Worm (Caenorhabditis elegans) whole organism, L1 larva: ENCODE results near the gene cec-1.

Experiments used
- alr-1 ChIP-seq: fragments of 200-800 bp; sonication (Bioruptor generic); optimal IDR thresholded peaks from 2 replicates; lab custom pipeline; 2018; ENCODE audit warnings: borderline replicate concordance, mild to moderate bottlenecking, missing genetic modification characterization, missing compliant biosample characterization
- ama-1 ChIP-seq: fragments of 150-350 bp; optimal IDR thresholded peaks from 2 replicates; lab custom pipeline; 2014
- egl-27 ChIP-seq, 2 experiments: fragments of 150-350 bp in 1 of 2; sonication (generic microtip); optimal IDR thresholded peaks; 3 replicates each; lab custom pipeline; 2017 to 2018; ENCODE audit warnings: missing biosample characterization in 2 of 2, missing genetic modification characterization in 2 of 2, missing genetic modification reagents in 2 of 2
- hlh-4 ChIP-seq: sonication (generic microtip); optimal IDR thresholded peaks from 2 replicates; lab custom pipeline; 2016; ENCODE audit warnings: mild to moderate bottlenecking, missing genetic modification characterization, missing compliant biosample characterization
- nhr-71 ChIP-seq: sonication (generic microtip); optimal IDR thresholded peaks from 2 replicates; lab custom pipeline; 2016; ENCODE audit warnings: mild to moderate bottlenecking, missing genetic modification characterization, moderate library complexity, missing compliant biosample characterization
- sup-37 ChIP-seq: fragments of 200-800 bp; sonication (Bioruptor generic); optimal IDR thresholded peaks from 2 replicates; lab custom pipeline; 2018; ENCODE audit warnings: mild to moderate bottlenecking, missing genetic modification characterization, missing compliant biosample characterization
- swsn-7 ChIP-seq: sonication (generic microtip); optimal IDR thresholded peaks from 2 replicates; lab custom pipeline; 2016; ENCODE audit warnings: missing genetic modification characterization, missing compliant biosample characterization
- unc-130 ChIP-seq: fragments of 150-350 bp; optimal IDR thresholded peaks from 2 replicates; lab custom pipeline; 2017; ENCODE audit warnings: missing biosample characterization, missing genetic modification characterization, inconsistent platforms

DNA sequence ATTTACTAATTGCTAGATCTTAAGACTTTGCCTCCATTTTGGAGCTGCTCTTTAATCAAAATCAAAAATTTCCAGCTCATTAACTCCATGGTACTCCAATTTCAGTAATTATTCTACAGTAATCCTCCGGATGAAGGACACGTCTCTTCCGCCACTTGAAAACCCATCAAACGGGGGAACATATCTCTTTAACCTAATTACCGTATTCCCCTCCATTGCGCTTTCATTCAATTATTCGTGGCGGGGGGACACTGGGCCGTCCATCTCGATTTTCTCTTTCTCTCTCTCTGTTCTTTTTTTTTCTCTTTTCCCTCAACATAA, 9.3 kb upstream of the cec-1 start:
- TF ChIP-seq unc-130 (tag; lab: Kevin White, UChicago) (no peak), egl-27 (tag; optimal IDR thresholded peaks at IDR 0.05; lab: Kevin White, UChicago) (no peak), swsn-7 (tag; lab: Kevin White, UChicago) (no peak), hlh-4 (no peak), ama-1 (lab: Kevin White, UChicago) (no peak), sup-37 (GFP tag; lab: Kevin White, UChicago) (no peak), alr-1 (tag; lab: Kevin White, UChicago) (no peak), nhr-71 (no peak)
